Worm (Caenorhabditis elegans) whole organism, midembryonic: Measurements from ENCODE around the gene T25B9.12.

Source experiments
- T22C8.4 ChIP-seq: fragments of 200-800 bp; sonication (Bioruptor generic); IDR thresholded peaks from 2 replicates; pipeline ENCODE4 v1.3.6; 2022; ENCODE audit warnings: missing genetic modification characterization, missing compliant biosample characterization
- cog-1 ChIP-seq: sonication (generic microtip); optimal IDR thresholded peaks from 2 replicates; lab custom pipeline; 2016; ENCODE audit warnings: missing genetic modification characterization, missing compliant biosample characterization
- flt-1 ChIP-seq: fragments of 200-800 bp; sonication (Bioruptor generic); IDR thresholded peaks from 2 replicates; pipeline ENCODE4 v1.3.6; 2022; ENCODE audit warnings: missing genetic modification characterization, missing compliant biosample characterization
- klf-2 ChIP-seq: fragments of 200-800 bp; sonication (Bioruptor generic); conservative IDR thresholded peaks from 2 replicates; pipeline ENCODE4 v1.3.6; 2022; ENCODE audit warnings: missing genetic modification reagents, missing genetic modification characterization, missing compliant biosample characterization
- ref-1 ChIP-seq: fragments of 200-800 bp; sonication (Bioruptor generic); conservative IDR thresholded peaks from 2 replicates; pipeline ENCODE4 v1.3.6; 2022; ENCODE audit warnings: missing genetic modification reagents, missing genetic modification characterization, missing compliant biosample characterization
- tab-1 ChIP-seq: fragments of 200-800 bp; sonication (Bioruptor generic); IDR thresholded peaks from 2 replicates; pipeline ENCODE4 v1.3.6; 2022; ENCODE audit warnings: missing genetic modification characterization, missing compliant biosample characterization
- ztf-23 ChIP-seq: fragments of 200-800 bp; sonication (Bioruptor generic); IDR thresholded peaks from 2 replicates; pipeline ENCODE4 v1.3.6; 2022; ENCODE audit warnings: missing genetic modification reagents, missing genetic modification characterization, missing compliant biosample characterization
- ztf-29 ChIP-seq: fragments of 200-800 bp; sonication (Bioruptor generic); IDR thresholded peaks from 2 replicates; pipeline ENCODE4 v1.3.6; 2022; ENCODE audit warnings: missing genetic modification reagents, missing genetic modification characterization, missing compliant biosample characterization

Gene T25B9.12

DNA sequence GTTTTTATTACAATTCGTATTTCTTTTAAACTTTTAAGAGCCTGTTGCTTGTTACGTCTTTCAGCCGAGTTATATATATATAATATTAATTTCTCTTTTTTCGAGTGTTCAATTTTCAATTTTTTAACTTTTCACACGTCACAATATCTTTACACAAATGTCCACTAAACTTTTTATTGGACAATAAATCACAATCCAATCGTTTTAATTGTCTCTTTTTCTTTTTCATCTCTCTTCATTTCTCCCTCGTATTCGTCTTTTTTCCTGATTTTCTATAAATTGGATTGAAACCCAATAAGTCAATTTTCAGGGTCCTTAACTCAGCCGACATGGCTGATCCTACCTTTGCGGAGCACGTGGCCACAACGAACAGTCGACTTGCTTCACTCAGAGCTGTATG, 46.9 kb downstream of the T25B9.12 start, which contains the start of gene miz-1:
TSS of gene miz-1 (plus strand) at position 301 of the 400 bp plus-strand sequence.
- no peak for TF ChIP-seq ztf-23 (GFP tag; lab: Robert Waterston, UW)
- no peak for TF ChIP-seq T22C8.4 (GFP tag; lab: Robert Waterston, UW)
- TF ChIP-seq tab-1 (GFP tag; lab: Robert Waterston, UW) = no peak
- no peak for TF ChIP-seq klf-2 (GFP tag; lab: Robert Waterston, UW)
- TF ChIP-seq flt-1 (GFP tag; lab: Robert Waterston, UW) = no peak
- TF ChIP-seq ztf-29 (GFP tag; lab: Robert Waterston, UW) = no peak
- TF ChIP-seq ref-1 (GFP tag; lab: Robert Waterston, UW) = no peak
- no peak for TF ChIP-seq cog-1
